Worm (Caenorhabditis elegans) whole organism, mixed stage, embryonic: ENCODE measurements around the gene Y45G5AL.1.

Experiments
- M03D4.4 ChIP-seq: sonication (generic microtip); optimal IDR thresholded peaks from 2 replicates; lab custom pipeline; 2017; ENCODE audit warnings: mild to moderate bottlenecking, missing genetic modification characterization, missing compliant biosample characterization
- bed-3 ChIP-seq: fragments of 200-800 bp; sonication (Bioruptor generic); optimal IDR thresholded peaks from 3 replicates; lab custom pipeline; 2018; ENCODE audit warnings: mild to moderate bottlenecking, missing genetic modification characterization, moderate library complexity, missing compliant biosample characterization
- blmp-1 ChIP-seq: fragments of 150-350 bp; optimal IDR thresholded peaks from 2 replicates; lab custom pipeline; 2014; ENCODE audit warnings: missing biosample characterization, missing genetic modification characterization
- ceh-39 ChIP-seq: fragments of 150-350 bp; optimal IDR thresholded peaks from 2 replicates; lab custom pipeline; 2014; ENCODE audit warnings: missing biosample characterization, missing genetic modification characterization
- ceh-43 ChIP-seq: fragments of 200-800 bp; sonication (Bioruptor generic); optimal IDR thresholded peaks from 2 replicates; lab custom pipeline; 2018; ENCODE audit warnings: mild to moderate bottlenecking, missing genetic modification characterization, moderate library complexity, missing compliant biosample characterization
- ceh-83 ChIP-seq: fragments of 200-800 bp; sonication (Bioruptor generic); optimal IDR thresholded peaks from 2 replicates; lab custom pipeline; 2018; ENCODE audit warnings: mild to moderate bottlenecking, missing genetic modification characterization, missing compliant biosample characterization
- ces-1 ChIP-seq: fragments of 150-350 bp; optimal IDR thresholded peaks from 2 replicates; lab custom pipeline; 2014; ENCODE audit warnings: missing biosample characterization, missing genetic modification reagents, missing genetic modification characterization
- cnd-1 ChIP-seq: fragments of 200-800 bp; sonication (Bioruptor generic); optimal IDR thresholded peaks from 2 replicates; lab custom pipeline; 2018; ENCODE audit warnings: mild to moderate bottlenecking, missing genetic modification characterization, missing compliant biosample characterization
- elt-1 ChIP-seq: sonication (generic microtip); optimal IDR thresholded peaks from 2 replicates; lab custom pipeline; 2017; ENCODE audit warnings: missing genetic modification characterization, mild to moderate bottlenecking, missing compliant biosample characterization, antibody characterized with exemption, moderate library complexity, borderline replicate concordance; ENCODE audit not compliant: insufficient read depth
- elt-3 ChIP-seq: fragments of 150-350 bp; optimal IDR thresholded peaks from 2 replicates; lab custom pipeline; 2014; ENCODE audit warnings: missing biosample characterization, missing genetic modification characterization
- flh-1 ChIP-seq: fragments of 200-800 bp; sonication (Bioruptor generic); optimal IDR thresholded peaks from 2 replicates; lab custom pipeline; 2018; ENCODE audit warnings: mild to moderate bottlenecking, missing genetic modification characterization, moderate library complexity, missing compliant biosample characterization
- ham-2 ChIP-seq: fragments of 200-800 bp; sonication (Bioruptor generic); optimal IDR thresholded peaks from 2 replicates; lab custom pipeline; 2018; ENCODE audit warnings: mild to moderate bottlenecking, missing genetic modification characterization, missing compliant biosample characterization
- hlh-1 ChIP-seq: fragments of 150-350 bp; optimal IDR thresholded peaks from 2 replicates; lab custom pipeline; 2014; ENCODE audit warnings: missing biosample characterization, missing genetic modification reagents, missing genetic modification characterization
- lin-13 ChIP-seq: fragments of 150-350 bp; optimal IDR thresholded peaks from 2 replicates; lab custom pipeline; 2014; ENCODE audit warnings: missing biosample characterization, missing genetic modification characterization
- lin-32 ChIP-seq: fragments of 200-800 bp; sonication (Bioruptor generic); optimal IDR thresholded peaks from 2 replicates; lab custom pipeline; 2018; ENCODE audit warnings: mild to moderate bottlenecking, missing genetic modification characterization, missing compliant biosample characterization
- mab-5 ChIP-seq: fragments of 150-350 bp; optimal IDR thresholded peaks from 2 replicates; lab custom pipeline; 2014; ENCODE audit warnings: missing biosample characterization, missing genetic modification characterization
- mep-1 ChIP-seq: fragments of 150-350 bp; optimal IDR thresholded peaks from 2 replicates; lab custom pipeline; 2017; ENCODE audit warnings: missing biosample characterization, missing genetic modification reagents, missing genetic modification characterization, inconsistent platforms
- mls-2 ChIP-seq: sonication (generic microtip); optimal IDR thresholded peaks from 2 replicates; lab custom pipeline; 2016; ENCODE audit warnings: mild to moderate bottlenecking, missing genetic modification characterization, moderate library complexity, missing compliant biosample characterization
- nhr-12 ChIP-seq: fragments of 150-350 bp; optimal IDR thresholded peaks from 2 replicates; lab custom pipeline; 2014; ENCODE audit warnings: missing biosample characterization, missing genetic modification characterization
- nhr-2 ChIP-seq: fragments of 150-350 bp; optimal IDR thresholded peaks from 2 replicates; lab custom pipeline; 2014; ENCODE audit warnings: missing biosample characterization, missing genetic modification characterization
- nhr-76 ChIP-seq: sonication (generic microtip); optimal IDR thresholded peaks from 2 replicates; lab custom pipeline; 2017; ENCODE audit warnings: missing biosample characterization, missing genetic modification characterization
- pha-4 ChIP-seq: fragments of 150-350 bp; optimal IDR thresholded peaks from 2 replicates; lab custom pipeline; 2018; ENCODE audit warnings: missing biosample characterization, missing genetic modification reagents, missing genetic modification characterization
- sem-2 ChIP-seq: fragments of 200-800 bp; sonication (Bioruptor generic); optimal IDR thresholded peaks from 2 replicates; lab custom pipeline; 2018; ENCODE audit warnings: mild to moderate bottlenecking, missing genetic modification characterization, missing compliant biosample characterization
- snpc-4 ChIP-seq: fragments of 150-350 bp; optimal IDR thresholded peaks from 2 replicates; lab custom pipeline; 2014; ENCODE audit warnings: missing biosample characterization, missing genetic modification characterization
- sptf-1 ChIP-seq: sonication (generic microtip); optimal IDR thresholded peaks from 2 replicates; lab custom pipeline; 2017; ENCODE audit warnings: mild to moderate bottlenecking, missing genetic modification characterization, moderate library complexity, missing compliant biosample characterization
- unc-120 ChIP-seq: sonication (generic microtip); optimal IDR thresholded peaks from 2 replicates; lab custom pipeline; 2017; ENCODE audit warnings: missing genetic modification characterization, missing compliant biosample characterization; ENCODE audit not compliant: poor library complexity, severe bottlenecking
- unc-39 ChIP-seq: fragments of 150-350 bp; optimal IDR thresholded peaks from 2 replicates; lab custom pipeline; 2014; ENCODE audit warnings: missing biosample characterization, missing genetic modification characterization
- unc-62 ChIP-seq: fragments of 150-350 bp; optimal IDR thresholded peaks from 2 replicates; lab custom pipeline; 2014; ENCODE audit warnings: missing biosample characterization, missing genetic modification reagents, missing genetic modification characterization
- ztf-11 ChIP-seq: fragments of 150-350 bp; optimal IDR thresholded peaks from 2 replicates; lab custom pipeline; 2014; ENCODE audit warnings: missing biosample characterization, missing genetic modification characterization

Y45G5AL.1 gene

ce11 chrV:4144205-4144604 is at the start of gene Y45G5AL.1:
Gene Y45G5AL.1, plus strand, starts transcription at chrV:4144505.
- TF ChIP-seq nhr-76 (tag; lab: Kevin White, UChicago) (no peak), unc-120 (tag; lab: Kevin White, UChicago) (no peak), sem-2 (GFP tag; lab: Kevin White, UChicago) (no peak), blmp-1 (tag; lab: Kevin White, UChicago) (no peak), snpc-4 (tag; lab: Kevin White, UChicago) (no peak), ham-2 (GFP tag; lab: Kevin White, UChicago) (no peak), M03D4.4 (tag; lab: Kevin White, UChicago) (no peak), ces-1 (GFP tag; lab: Kevin White, UChicago) (no peak), bed-3 (no peak), ceh-83 (GFP tag; lab: Kevin White, UChicago) (no peak), flh-1 (GFP tag; lab: Kevin White, UChicago) (no peak), unc-39 (tag; lab: Kevin White, UChicago) (no peak), ceh-43 (GFP tag; lab: Kevin White, UChicago) (no peak), elt-3 (tag; lab: Kevin White, UChicago) (no peak), elt-1 (no peak), nhr-2 (tag; lab: Kevin White, UChicago) (no peak)

ce11 chrV:4094740-4095139 is 49.6 kb upstream of the Y45G5AL.1 start, which contains the start of gene nhr-181:
Gene nhr-181, plus strand, starts transcription at chrV:4095040.
- TF ChIP-seq elt-1 (no peak), mab-5 (tag; lab: Kevin White, UChicago) (no peak), nhr-76 (tag; lab: Kevin White, UChicago) (no peak), ztf-11 (tag; lab: Kevin White, UChicago) (no peak), cnd-1 (tag; lab: Kevin White, UChicago) (no peak), ces-1 (GFP tag; lab: Kevin White, UChicago) (no peak), lin-13 (tag; lab: Kevin White, UChicago) (no peak), ceh-39 (no peak), nhr-2 (tag; lab: Kevin White, UChicago) (no peak), mep-1 (no peak), sptf-1 (no peak)

DNA sequence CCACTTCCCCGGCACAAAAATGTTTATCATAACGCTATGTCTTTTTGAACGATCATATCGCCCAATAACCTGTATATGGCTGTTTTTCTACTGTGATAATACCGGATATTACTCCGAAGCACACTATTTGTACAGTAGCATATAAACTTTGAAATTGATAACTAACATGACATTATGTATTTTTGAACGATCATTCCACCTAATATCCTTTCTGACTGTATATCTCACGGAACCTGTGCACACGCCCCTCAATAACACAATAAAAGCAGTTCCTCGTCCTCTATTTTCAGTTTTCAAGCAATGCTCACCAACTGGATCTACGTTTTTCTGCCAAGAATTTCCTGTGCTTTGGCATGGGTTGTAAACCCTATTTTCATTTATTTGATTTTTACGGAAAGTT is 42.7 kb upstream of the Y45G5AL.1 start, which contains the start of gene srj-40:
Gene srj-40 (plus strand): TSS at position 301 of the 400 bp plus-strand sequence.
- TF ChIP-seq nhr-76 (tag; lab: Kevin White, UChicago): no peak
- no peak for TF ChIP-seq elt-1

ce11 chrV:4104298-4104697 is 40.0 kb upstream of the Y45G5AL.1 start, which contains the start of gene srj-39:
Gene srj-39, plus strand, starts transcription at chrV:4104598.
- TF ChIP-seq mep-1: no peak
- TF ChIP-seq ces-1 (GFP tag; lab: Kevin White, UChicago): no peak
- TF ChIP-seq nhr-2 (tag; lab: Kevin White, UChicago): no peak
- no peak for TF ChIP-seq flh-1 (GFP tag; lab: Kevin White, UChicago)
- no peak for TF ChIP-seq bed-3
- TF ChIP-seq cnd-1 (tag; lab: Kevin White, UChicago): no peak
- TF ChIP-seq mls-2 (tag; lab: Kevin White, UChicago): no peak
- TF ChIP-seq snpc-4 (tag; lab: Kevin White, UChicago): no peak
- no peak for TF ChIP-seq M03D4.4 (tag; lab: Kevin White, UChicago)
- no peak for TF ChIP-seq elt-3 (tag; lab: Kevin White, UChicago)
- TF ChIP-seq unc-62 (GFP tag; lab: Kevin White, UChicago): no peak
- no peak for TF ChIP-seq ceh-39
- no peak for TF ChIP-seq pha-4
- TF ChIP-seq unc-120 (tag; lab: Kevin White, UChicago): no peak
- no peak for TF ChIP-seq hlh-1 (tag; lab: Kevin White, UChicago)
- no peak for TF ChIP-seq lin-32
- TF ChIP-seq lin-13 (tag; lab: Kevin White, UChicago): no peak

DNA sequence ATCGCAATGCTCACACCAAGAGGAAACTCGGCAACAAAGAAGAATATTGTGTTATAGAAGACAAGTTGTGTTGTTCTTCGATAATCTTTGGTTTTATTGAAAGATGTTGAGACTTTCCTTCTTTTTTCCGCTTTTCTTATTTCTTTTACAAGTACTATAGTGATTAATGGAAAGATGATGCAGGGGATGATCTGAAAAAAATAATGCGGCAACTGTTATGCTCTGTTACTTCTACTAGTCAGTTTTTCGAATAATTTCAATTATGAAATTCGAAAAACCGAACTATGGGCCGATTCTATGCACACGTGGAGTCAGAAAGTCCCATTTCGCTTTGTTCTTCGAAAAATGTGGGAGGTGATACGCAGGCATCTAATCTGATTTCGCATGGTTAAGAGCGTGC is 37.6 kb upstream of the Y45G5AL.1 start:
- TF ChIP-seq ztf-11 (tag; lab: Kevin White, UChicago) (no peak), elt-3 (tag; lab: Kevin White, UChicago) (no peak), ham-2 (GFP tag; lab: Kevin White, UChicago) (no peak), nhr-12 (no peak), nhr-2 (tag; lab: Kevin White, UChicago) (no peak), hlh-1 (tag; lab: Kevin White, UChicago) (no peak), M03D4.4 (tag; lab: Kevin White, UChicago) (no peak), lin-13 (tag; lab: Kevin White, UChicago) (no peak), flh-1 (GFP tag; lab: Kevin White, UChicago) (no peak), mab-5 (tag; lab: Kevin White, UChicago) (no peak), ceh-39 (no peak), unc-39 (tag; lab: Kevin White, UChicago) (no peak)
